Worm (Caenorhabditis elegans) whole organism, L1 larva: ENCODE data around the gene K10D2.8.

Source experiments
- C16A3.4 ChIP-seq: fragments of 150-350 bp; optimal IDR thresholded peaks from 2 replicates; lab custom pipeline; 2014; ENCODE audit warnings: missing biosample characterization, missing genetic modification characterization
- C34B4.2 ChIP-seq: sonication (generic microtip); optimal IDR thresholded peaks from 2 replicates; lab custom pipeline; 2017; ENCODE audit warnings: mild to moderate bottlenecking, missing genetic modification characterization, missing compliant biosample characterization
- Y116A8C.19 ChIP-seq: sonication (generic microtip); optimal IDR thresholded peaks from 2 replicates; lab custom pipeline; 2016; ENCODE audit warnings: missing compliant biosample characterization, missing genetic modification characterization, borderline replicate concordance
- aha-1 ChIP-seq: fragments of 150-350 bp; optimal IDR thresholded peaks from 2 replicates; lab custom pipeline; 2014; ENCODE audit warnings: missing biosample characterization, missing genetic modification characterization
- blmp-1 ChIP-seq: fragments of 150-350 bp; optimal IDR thresholded peaks from 2 replicates; lab custom pipeline; 2014; ENCODE audit warnings: missing biosample characterization, missing genetic modification characterization
- ceh-8 ChIP-seq: fragments of 200-800 bp; sonication (Bioruptor generic); optimal IDR thresholded peaks from 2 replicates; lab custom pipeline; 2018; ENCODE audit warnings: mild to moderate bottlenecking, missing genetic modification characterization, moderate library complexity, missing compliant biosample characterization
- ceh-88 ChIP-seq: fragments of 200-800 bp; sonication (Bioruptor generic); IDR thresholded peaks from 2 replicates; pipeline ENCODE4 v1.3.6; 2022; ENCODE audit warnings: missing genetic modification characterization, missing compliant biosample characterization
- dpl-1 ChIP-seq, 3 experiments: fragments of 150-350 bp in 2 of 3; sonication (generic microtip) in 1 of 3; optimal IDR thresholded peaks; 2 replicates each; lab custom pipeline; 2014 to 2017; ENCODE audit warnings: missing biosample characterization in 3 of 3, missing genetic modification characterization in 3 of 3, missing genetic modification reagents in 3 of 3
- efl-1 ChIP-seq, 4 experiments: fragments of 150-350 bp; optimal IDR thresholded peaks in 3 of 4; peaks in 1 of 4; 1 replicate in 1 of 4; 2 replicates in 3 of 4; lab custom pipeline; 2014; ENCODE audit warnings: missing biosample characterization in 2 of 4, missing genetic modification characterization in 2 of 4, missing genetic modification reagents in 2 of 4
- egl-13 ChIP-seq: sonication (generic microtip); optimal IDR thresholded peaks from 2 replicates; lab custom pipeline; 2016; ENCODE audit warnings: missing genotype, missing genetic modification reagents, missing genetic modification characterization, missing compliant biosample characterization
- elt-2 ChIP-seq: sonication (generic microtip); optimal IDR thresholded peaks from 2 replicates; lab custom pipeline; 2016; ENCODE audit warnings: missing genetic modification characterization, mild to moderate bottlenecking, inconsistent platforms, missing compliant biosample characterization, missing genetic modification reagents
- hlh-17 ChIP-seq: fragments of 200-800 bp; sonication (Bioruptor generic); optimal IDR thresholded peaks from 2 replicates; lab custom pipeline; 2018; ENCODE audit warnings: missing genetic modification characterization, mild to moderate bottlenecking, missing compliant biosample characterization, moderate library complexity, borderline replicate concordance
- hlh-4 ChIP-seq: sonication (generic microtip); optimal IDR thresholded peaks from 2 replicates; lab custom pipeline; 2016; ENCODE audit warnings: mild to moderate bottlenecking, missing genetic modification characterization, missing compliant biosample characterization
- hpl-2 ChIP-seq: fragments of 150-350 bp; optimal IDR thresholded peaks from 2 replicates; lab custom pipeline; 2014; ENCODE audit warnings: missing biosample characterization, missing genetic modification reagents, missing genetic modification characterization
- jun-1 ChIP-seq: fragments of 150-350 bp; optimal IDR thresholded peaks from 2 replicates; lab custom pipeline; 2014; ENCODE audit warnings: missing biosample characterization, missing genetic modification reagents, missing genetic modification characterization
- lin-13 ChIP-seq: fragments of 150-350 bp; optimal IDR thresholded peaks from 2 replicates; lab custom pipeline; 2014; ENCODE audit warnings: missing biosample characterization, missing genetic modification reagents, missing genetic modification characterization
- lin-15B ChIP-seq: fragments of 150-350 bp; sonication (generic microtip); optimal IDR thresholded peaks from 3 replicates; lab custom pipeline; 2014; ENCODE audit warnings: missing biosample characterization, missing genetic modification characterization
- lin-35 ChIP-seq, 2 experiments: fragments of 150-350 bp; optimal IDR thresholded peaks; 2 replicates each; lab custom pipeline; 2014; ENCODE audit warnings: missing biosample characterization in 2 of 2, missing genetic modification characterization in 2 of 2, missing genetic modification reagents in 2 of 2
- lsy-2 ChIP-seq, 2 experiments: fragments of 150-350 bp; optimal IDR thresholded peaks; 2 replicates each; lab custom pipeline; 2014; ENCODE audit warnings: missing biosample characterization in 2 of 2, missing genetic modification characterization in 2 of 2
- nhr-19 ChIP-seq: fragments of 200-800 bp; sonication (Bioruptor generic); conservative IDR thresholded peaks from 2 replicates; pipeline ENCODE4 v1.3.6; 2022; ENCODE audit warnings: missing genetic modification characterization, missing compliant biosample characterization
- nhr-20 ChIP-seq: sonication (generic microtip); optimal IDR thresholded peaks from 2 replicates; lab custom pipeline; 2016; ENCODE audit warnings: mild to moderate bottlenecking, missing genetic modification characterization, missing compliant biosample characterization
- nhr-47 ChIP-seq: sonication (generic microtip); optimal IDR thresholded peaks from 2 replicates; lab custom pipeline; 2016; ENCODE audit warnings: mild to moderate bottlenecking, missing genetic modification characterization, moderate library complexity, missing compliant biosample characterization
- nhr-71 ChIP-seq: sonication (generic microtip); optimal IDR thresholded peaks from 2 replicates; lab custom pipeline; 2016; ENCODE audit warnings: mild to moderate bottlenecking, missing genetic modification characterization, moderate library complexity, missing compliant biosample characterization
- nhr-76 ChIP-seq: sonication (generic microtip); optimal IDR thresholded peaks from 2 replicates; lab custom pipeline; 2017; ENCODE audit warnings: missing biosample characterization, missing genetic modification characterization
- nhr-77 ChIP-seq: fragments of 150-350 bp; optimal IDR thresholded peaks from 2 replicates; lab custom pipeline; 2014; ENCODE audit warnings: missing biosample characterization, missing genetic modification characterization
- nhr-90 ChIP-seq: sonication (generic microtip); optimal IDR thresholded peaks from 2 replicates; lab custom pipeline; 2016; ENCODE audit warnings: mild to moderate bottlenecking, missing genetic modification characterization, missing compliant biosample characterization; ENCODE audit not compliant: poor library complexity
- pag-3 ChIP-seq: sonication (generic microtip); optimal IDR thresholded peaks from 2 replicates; lab custom pipeline; 2017; ENCODE audit warnings: missing genetic modification characterization, mild to moderate bottlenecking, missing compliant biosample characterization, antibody characterized with exemption, borderline replicate concordance; ENCODE audit not compliant: insufficient read depth
- pqm-1 ChIP-seq: sonication (generic microtip); optimal IDR thresholded peaks from 3 replicates; lab custom pipeline; 2017; ENCODE audit warnings: missing biosample characterization, missing genetic modification characterization
- skn-1 ChIP-seq: fragments of 150-350 bp; optimal IDR thresholded peaks from 2 replicates; lab custom pipeline; 2014; ENCODE audit warnings: missing biosample characterization, missing genetic modification characterization
- snpc-4 ChIP-seq: fragments of 150-350 bp; optimal IDR thresholded peaks from 2 replicates; lab custom pipeline; 2014; ENCODE audit warnings: missing biosample characterization, missing genetic modification characterization
- snu-23 ChIP-seq: sonication (generic microtip); optimal IDR thresholded peaks from 2 replicates; lab custom pipeline; 2016; ENCODE audit warnings: missing genetic modification characterization, missing compliant biosample characterization
- sptf-1 ChIP-seq: fragments of 150-350 bp; optimal IDR thresholded peaks from 2 replicates; lab custom pipeline; 2014; ENCODE audit warnings: missing biosample characterization, missing genetic modification characterization
- tbx-2 ChIP-seq: sonication (generic microtip); optimal IDR thresholded peaks from 2 replicates; lab custom pipeline; 2016; ENCODE audit warnings: missing genetic modification characterization, missing compliant biosample characterization
- vab-15 ChIP-seq: sonication (generic microtip); optimal IDR thresholded peaks from 2 replicates; lab custom pipeline; 2017; ENCODE audit warnings: missing genotype, mild to moderate bottlenecking, missing genetic modification characterization, missing compliant biosample characterization
- xbp-1 ChIP-seq: sonication (generic microtip); optimal IDR thresholded peaks from 2 replicates; lab custom pipeline; 2016; ENCODE audit warnings: missing genetic modification characterization, missing compliant biosample characterization
- zag-1 ChIP-seq: fragments of 150-350 bp; optimal IDR thresholded peaks from 2 replicates; lab custom pipeline; 2014; ENCODE audit warnings: missing biosample characterization, missing genetic modification characterization
- ztf-4 ChIP-seq: fragments of 150-350 bp; optimal IDR thresholded peaks from 2 replicates; lab custom pipeline; 2014; ENCODE audit warnings: missing biosample characterization, missing genetic modification characterization

Gene K10D2.8

DNA sequence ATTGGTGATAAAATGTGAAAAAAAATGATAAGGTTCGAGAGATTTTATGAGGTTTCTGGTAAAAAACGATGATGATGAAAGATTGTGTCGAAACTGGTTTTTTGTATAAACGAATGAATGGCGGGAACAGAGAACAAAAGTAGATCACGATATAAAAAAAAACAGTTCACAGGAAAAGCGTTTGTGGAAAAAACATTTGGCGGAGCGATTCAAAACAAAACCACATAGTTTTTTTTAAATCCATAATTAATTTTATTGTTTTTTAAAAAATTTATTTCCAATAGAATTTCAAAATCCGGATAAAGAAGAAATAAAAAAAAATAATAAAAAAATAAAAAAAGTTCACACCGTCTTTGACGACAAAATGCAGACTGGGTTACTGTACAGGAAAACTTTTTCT is 26.8 kb downstream of the K10D2.8 start, which contains the start of gene ZC155.4:
Gene ZC155.4 (minus strand): TSS at position 101 of the 400 bp plus-strand sequence.
- TF ChIP-seq lsy-2 (tag; optimal IDR thresholded peaks at IDR 0.05; lab: Kevin White, UChicago) = no peak
- no peak for TF ChIP-seq hlh-17 (GFP tag; lab: Kevin White, UChicago)
- no peak for TF ChIP-seq nhr-20 (tag; lab: Kevin White, UChicago)
- TF ChIP-seq xbp-1 = no peak
- no peak for TF ChIP-seq pag-3 (tag; lab: Kevin White, UChicago)
- no peak for TF ChIP-seq jun-1 (tag; lab: Kevin White, UChicago)
- no peak for TF ChIP-seq snu-23 (GFP tag; lab: Kevin White, UChicago)
- no peak for TF ChIP-seq hpl-2 (GFP tag; lab: Kevin White, UChicago)
- no peak for TF ChIP-seq vab-15 (tag; lab: Kevin White, UChicago)
- TF ChIP-seq, all 84 proteins: peak for 0

DNA sequence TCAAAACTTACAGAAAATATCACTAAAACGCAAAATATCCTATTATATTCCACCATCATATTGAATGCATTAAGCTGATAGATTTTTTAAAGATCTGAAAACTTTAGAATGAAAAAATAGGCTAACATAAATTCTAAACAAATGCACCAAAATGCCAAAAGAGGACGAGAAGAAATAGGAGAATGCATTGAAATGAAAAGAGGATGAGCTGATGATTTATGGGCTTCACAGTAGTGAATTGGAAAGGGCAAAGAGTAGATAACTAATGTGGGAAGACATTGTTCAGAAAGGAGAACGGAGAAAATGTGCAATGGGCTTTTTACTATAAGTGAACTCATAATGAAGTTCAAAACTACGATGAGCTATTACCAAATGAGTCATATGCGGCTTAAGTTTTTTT is 29.0 kb downstream of the K10D2.8 start, which contains the start of gene cutl-19:
Gene cutl-19 (minus strand): TSS at position 101 of the 400 bp plus-strand sequence.
- TF ChIP-seq sptf-1 (tag; lab: Kevin White, UChicago) (no peak), egl-13 (tag; lab: Kevin White, UChicago) (no peak), ztf-4 (no peak), elt-2 (tag; lab: Kevin White, UChicago) (no peak), tbx-2 (tag; lab: Kevin White, UChicago) (no peak), nhr-47 (tag; lab: Kevin White, UChicago) (no peak), zag-1 (tag; lab: Kevin White, UChicago) (no peak), ceh-88 (GFP tag; lab: Robert Waterston, UW) (no peak), C34B4.2 (no peak), nhr-76 (no peak)

DNA sequence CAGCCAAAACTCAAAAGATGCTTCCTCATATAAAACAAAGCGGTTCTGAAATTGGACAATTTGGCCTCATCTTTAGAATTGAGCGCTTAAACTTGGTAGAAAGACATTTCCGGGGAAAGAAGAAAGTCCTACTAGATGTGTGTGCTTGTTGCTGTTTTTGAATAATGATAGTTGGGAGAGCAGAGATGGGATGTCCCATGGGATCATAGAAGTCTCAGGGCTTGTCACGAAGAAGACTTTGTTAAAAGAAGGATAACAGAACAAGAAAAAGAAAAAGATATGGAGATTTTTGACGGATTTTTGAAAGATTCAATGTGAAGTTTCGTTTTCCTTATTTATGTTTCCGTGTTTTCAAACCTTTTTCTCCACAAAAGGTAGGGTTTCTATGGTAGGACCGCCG is 30.2 kb downstream of the K10D2.8 start, which contains the start of gene ZC155.2:
Gene ZC155.2 (plus strand): TSS at position 301 of the 400 bp plus-strand sequence.
- no peak for TF ChIP-seq aha-1 (tag; lab: Kevin White, UChicago)
- no peak for TF ChIP-seq skn-1 (tag; lab: Kevin White, UChicago)
- no peak for TF ChIP-seq snpc-4 (tag; lab: Kevin White, UChicago)
- TF ChIP-seq efl-1 (optimal IDR thresholded peaks at IDR 0.05; lab: Kevin White, UChicago) = no peak
- TF ChIP-seq efl-1 (GFP tag; optimal IDR thresholded peaks at IDR 0.05 in 1 of 2; lab: Kevin White, UChicago) = no peak
- no peak for TF ChIP-seq ztf-4
- no peak for TF ChIP-seq nhr-71 (tag; lab: Kevin White, UChicago)
- TF ChIP-seq lin-13 (GFP tag; lab: Kevin White, UChicago) = no peak
- no peak for TF ChIP-seq sptf-1 (tag; lab: Kevin White, UChicago)
- no peak for TF ChIP-seq blmp-1 (tag; lab: Kevin White, UChicago)
- no peak for TF ChIP-seq nhr-77 (tag; lab: Kevin White, UChicago)
- no peak for TF ChIP-seq nhr-90
- TF ChIP-seq Y116A8C.19 (tag; lab: Kevin White, UChicago) = no peak
- no peak for TF ChIP-seq dpl-1 (GFP tag; optimal IDR thresholded peaks at IDR 0.05; lab: Kevin White, UChicago)

DNA sequence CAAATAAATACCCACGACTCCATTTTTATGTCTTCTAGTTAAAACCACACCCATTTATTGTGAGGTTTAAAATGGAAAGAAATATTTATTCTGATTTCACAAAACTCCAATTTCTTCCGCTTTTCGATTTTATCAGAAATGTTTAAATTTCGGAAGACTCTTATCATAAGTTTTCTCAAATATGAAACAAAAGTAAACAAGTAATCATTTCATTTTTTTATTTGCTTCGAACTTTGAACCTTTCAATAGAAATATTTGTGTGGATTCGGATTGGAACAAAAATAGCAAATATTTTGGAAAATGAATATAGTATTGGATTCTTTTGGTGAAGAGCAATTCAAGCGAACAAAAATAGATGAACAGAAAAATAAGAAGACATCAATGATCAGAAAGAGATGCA is 33.3 kb downstream of the K10D2.8 start:
- TF ChIP-seq nhr-19 (no peak), vab-15 (tag; lab: Kevin White, UChicago) (no peak), pqm-1 (tag; lab: Kevin White, UChicago) (no peak), hlh-4 (tag; lab: Kevin White, UChicago) (no peak), nhr-77 (tag; lab: Kevin White, UChicago) (no peak), lin-35 (GFP tag; optimal IDR thresholded peaks at IDR 0.05; lab: Kevin White, UChicago) (no peak), ceh-8 (GFP tag; lab: Kevin White, UChicago) (no peak), C16A3.4 (tag; lab: Kevin White, UChicago) (no peak), lin-15B (tag; lab: Kevin White, UChicago) (no peak), elt-2 (tag; lab: Kevin White, UChicago) (no peak)
